Fruit fly (Drosophila melanogaster): ENCODE results near the gene stumps.

DNA sequence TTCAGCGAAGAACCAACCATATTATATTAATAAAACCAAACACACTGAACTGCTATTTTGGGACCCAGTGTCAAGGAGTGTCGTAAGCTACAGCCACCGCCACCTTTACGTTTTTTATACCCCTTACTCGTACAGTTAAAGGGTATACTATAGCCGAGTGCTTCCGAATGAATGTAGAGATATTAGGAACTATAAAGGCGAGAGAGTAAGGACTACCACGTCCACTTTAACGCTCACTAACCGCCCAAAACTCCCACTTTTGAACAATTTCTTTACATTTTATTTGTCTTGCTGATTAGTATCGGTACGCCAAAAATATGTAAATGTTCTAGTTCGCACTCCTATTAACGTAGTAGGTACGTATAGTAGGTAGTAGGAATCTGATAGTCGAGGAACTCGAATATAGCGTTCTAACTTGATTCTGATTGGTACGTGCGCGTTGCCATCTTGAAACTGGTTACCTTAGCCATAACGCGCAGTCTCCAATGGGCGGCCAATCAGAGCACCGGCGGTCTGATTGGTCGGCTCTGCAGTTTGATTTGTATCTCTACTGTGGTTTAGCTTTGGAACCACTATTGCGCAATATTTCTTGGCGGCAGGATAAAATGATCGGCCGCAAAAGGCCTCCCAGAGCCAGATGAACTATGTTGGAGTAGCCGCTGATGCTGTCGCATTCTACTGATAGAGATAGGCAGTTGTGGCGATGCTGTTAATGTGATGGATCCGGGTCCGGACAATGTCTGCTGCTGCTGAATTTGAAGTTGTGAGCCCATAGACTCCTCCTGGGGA is 79.1 kb downstream of the stumps start:
- TF ChIP-seq CG5204 (GFP tag; optimal IDR thresholded peaks at IDR 0.05) (no peak), CG11617 (GFP tag; optimal IDR thresholded peaks at IDR 0.05) (no peak), Hr96 (GFP tag; optimal IDR thresholded peaks at IDR 0.05) (no peak), CG33017 (tag; optimal IDR thresholded peaks at IDR 0.05) (no peak), cnc (optimal IDR thresholded peaks at IDR 0.05) (no peak), CG7045 (GFP tag; optimal IDR thresholded peaks at IDR 0.05) (no peak), kay (GFP tag; ENCODE audit: borderline replicate concordance) (no peak), CG7101 (tag; optimal IDR thresholded peaks at IDR 0.05) (no peak), bab1 (GFP tag; optimal IDR thresholded peaks at IDR 0.05) (no peak), pad (GFP tag; optimal IDR thresholded peaks at IDR 0.05) (no peak), CG14711 (tag; optimal IDR thresholded peaks at IDR 0.05) (no peak)
